Fruit fly (Drosophila melanogaster): Measurements from ENCODE around the gene CG3225.
A peak's percentile ranks its signal among the peaks of the same experiment; 100 is the strongest.

The CG3225 gene

DNA sequence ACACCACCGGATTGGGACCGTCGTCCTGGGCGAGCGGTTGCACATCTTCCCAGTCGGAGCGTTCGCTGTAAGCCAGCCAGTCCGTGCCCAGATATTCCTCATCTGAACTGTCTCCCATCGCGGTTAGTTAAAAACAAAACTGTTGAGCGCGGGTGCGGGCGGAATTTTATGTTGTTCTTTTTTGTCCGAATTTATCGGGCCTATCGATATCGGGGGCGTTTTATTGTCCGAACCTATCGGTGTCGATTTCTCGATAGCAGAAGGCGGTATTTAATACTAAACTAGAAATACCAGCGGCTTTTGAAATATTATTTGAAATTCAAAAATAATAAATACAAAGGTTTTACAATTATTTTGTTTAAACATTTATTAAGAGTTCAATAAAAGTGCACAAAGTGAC is 12.4 kb upstream of the CG3225 start, which contains the start of gene Fnta (continued):
- no peak for TF ChIP-seq fru (optimal IDR thresholded peaks at IDR 0.05)
- no peak for TF ChIP-seq ab (GFP tag; optimal IDR thresholded peaks at IDR 0.05)
- no peak for TF ChIP-seq TFAM (GFP tag; optimal IDR thresholded peaks at IDR 0.05)
- no peak for TF ChIP-seq CG18011 (GFP tag; optimal IDR thresholded peaks at IDR 0.05)
- TF ChIP-seq BEAF-32 (GFP tag; optimal IDR thresholded peaks at IDR 0.05) = peak; percentile 54
- peak; percentile 24; the same call in 1 of the 3 replicates for TF ChIP-seq knrl (GFP tag; IDR thresholded peaks at IDR 0.05; ENCODE audit: partially characterized antibody)
- TF ChIP-seq CG14710 (tag; optimal IDR thresholded peaks at IDR 0.05) = peak; percentile 18
- peak; percentile 97 for TF ChIP-seq ato (GFP tag; IDR thresholded peaks at IDR 0.05; ENCODE audit: partially characterized antibody)
- no peak for TF ChIP-seq wek (GFP tag; optimal IDR thresholded peaks at IDR 0.05)
- peak; percentile 8 for TF ChIP-seq Med (GFP tag)
- TF ChIP-seq unc-4 (GFP tag; IDR thresholded peaks at IDR 0.05; ENCODE audit: partially characterized antibody) = peak; percentile 78
- TF ChIP-seq MBD-R2 (GFP tag; IDR thresholded peaks at IDR 0.05) = peak; percentile 64
- no peak for TF ChIP-seq Adf1 (GFP tag; IDR thresholded peaks at IDR 0.05)
- no peak for TF ChIP-seq unpg (GFP tag; optimal IDR thresholded peaks at IDR 0.05)
- TF ChIP-seq nau (GFP tag; optimal IDR thresholded peaks at IDR 0.05) = no peak
- TF ChIP-seq CG9876 (GFP tag; optimal IDR thresholded peaks at IDR 0.05) = no peak
- TF ChIP-seq CG11695 (GFP tag; IDR thresholded peaks at IDR 0.05) = 0 out of 3 replicates have a peak, but pooled peaks have one; percentile 22

DNA sequence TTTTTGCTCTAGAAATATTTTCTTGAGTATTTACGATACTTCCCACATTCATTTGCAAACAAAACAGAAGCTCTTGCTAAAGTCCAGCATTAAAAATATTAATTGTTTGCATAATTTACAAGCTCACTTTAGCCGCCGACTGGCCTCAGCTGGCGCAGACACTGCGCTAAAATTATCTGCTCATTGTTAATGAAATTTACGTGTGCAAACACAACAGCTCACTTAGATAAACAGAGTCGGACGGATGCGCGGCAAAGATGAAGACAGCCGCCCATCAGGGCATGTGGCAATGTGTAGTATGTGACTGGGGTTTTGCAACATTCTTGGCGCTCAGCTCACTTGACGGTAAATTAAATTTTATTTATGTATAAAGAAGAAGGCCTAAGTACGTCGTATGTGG is 11.0 kb upstream of the CG3225 start:
- TF ChIP-seq Ada2b (GFP tag; IDR thresholded peaks at IDR 0.05) (no peak), unc-4 (GFP tag; IDR thresholded peaks at IDR 0.05; ENCODE audit: partially characterized antibody) (no peak), sens-2 (GFP tag; IDR thresholded peaks at IDR 0.05) (no peak), slou (GFP tag; optimal IDR thresholded peaks at IDR 0.05) (no peak), Med (GFP tag) (peak; percentile 64), Atf3 (GFP tag; optimal IDR thresholded peaks at IDR 0.05) (no peak), CG3995 (GFP tag; optimal IDR thresholded peaks at IDR 0.05) (no peak), CG5953 (GFP tag; IDR thresholded peaks at IDR 0.05) (no peak), Nf-YC (tag; optimal IDR thresholded peaks at IDR 0.05) (peak; percentile 7), Meics (GFP tag; optimal IDR thresholded peaks at IDR 0.05) (peak; percentile 41), insv (GFP tag; optimal IDR thresholded peaks at IDR 0.05) (no peak), CG9817 (tag; optimal IDR thresholded peaks at IDR 0.05) (peak; percentile 5), CG8290 (GFP tag; optimal IDR thresholded peaks at IDR 0.05) (no peak), CG8290 (tag; optimal IDR thresholded peaks at IDR 0.05) (no peak), jing (GFP tag; optimal IDR thresholded peaks at IDR 0.05) (no peak), al (GFP tag; IDR thresholded peaks at IDR 0.05) (no peak), MTF-1 (GFP tag; optimal IDR thresholded peaks at IDR 0.05; ENCODE audit: borderline replicate concordance) (peak; percentile 16), Sry-δ (GFP tag; optimal IDR thresholded peaks at IDR 0.05) (no peak), pan (optimal IDR thresholded peaks at IDR 0.05) (no peak), pan (GFP tag; optimal IDR thresholded peaks at IDR 0.05 in 1 of 2, IDR thresholded peaks at IDR 0.05 in 1 of 2) (peak in 1 of 2 experiments; percentile 43), Sox100B (GFP tag; optimal IDR thresholded peaks at IDR 0.05) (peak; percentile 12), CG33557 (GFP tag; optimal IDR thresholded peaks at IDR 0.05) (no peak), D (optimal IDR thresholded peaks at IDR 0.05) (no peak), D (GFP tag; optimal IDR thresholded peaks at IDR 0.05) (no peak), ATbp (GFP tag; optimal IDR thresholded peaks at IDR 0.05) (peak; percentile 3), mld (GFP tag; IDR thresholded peaks at IDR 0.05; ENCODE audit: partially characterized antibody) (no peak), caup (GFP tag; optimal IDR thresholded peaks at IDR 0.05; ENCODE audit: severe bottlenecking) (peak; percentile 47), CG15514 (GFP tag; optimal IDR thresholded peaks at IDR 0.05) (peak; percentile 42), pum (GFP tag; optimal IDR thresholded peaks at IDR 0.05) (no peak), cas (GFP tag; IDR thresholded peaks at IDR 0.05) (no peak), CG3407 (GFP tag; optimal IDR thresholded peaks at IDR 0.05) (no peak), crol (GFP tag; IDR thresholded peaks at IDR 0.05) (no peak), Dll (GFP tag; IDR thresholded peaks at IDR 0.05; ENCODE audit: partially characterized antibody) (no peak), CG17912 (GFP tag; optimal IDR thresholded peaks at IDR 0.05) (peak; percentile 31), CG18619 (GFP tag; optimal IDR thresholded peaks at IDR 0.05) (no peak), CG9932 (GFP tag; IDR thresholded peaks at IDR 0.05) (no peak)

Measured in whole organism, embryonic.